Worm (Caenorhabditis elegans) whole organism, L3 larva: ENCODE data around the gene F32D8.14.

Experiments
- R02D3.7 ChIP-seq: fragments of 150-350 bp; optimal IDR thresholded peaks from 2 replicates; lab custom pipeline; 2014; ENCODE audit warnings: missing biosample characterization, missing genetic modification characterization
- ZK546.5 ChIP-seq: sonication (generic microtip); optimal IDR thresholded peaks from 2 replicates; lab custom pipeline; 2017; ENCODE audit warnings: missing biosample characterization, missing genetic modification characterization
- aly-2 ChIP-seq: fragments of 150-350 bp; optimal IDR thresholded peaks from 2 replicates; lab custom pipeline; 2014; ENCODE audit warnings: missing biosample characterization, missing genetic modification characterization
- ama-1 ChIP-seq: fragments of 150-350 bp; optimal IDR thresholded peaks from 2 replicates; lab custom pipeline; 2018
- ceh-9 ChIP-seq: sonication (generic microtip); optimal IDR thresholded peaks from 2 replicates; lab custom pipeline; 2018; ENCODE audit warnings: missing biosample characterization, missing genetic modification characterization
- daf-12 ChIP-seq: fragments of 150-350 bp; optimal IDR thresholded peaks from 2 replicates; lab custom pipeline; 2014; ENCODE audit warnings: missing biosample characterization, missing genetic modification reagents, missing genetic modification characterization
- egl-27 ChIP-seq: sonication (generic microtip); optimal IDR thresholded peaks from 4 replicates; lab custom pipeline; 2017; ENCODE audit warnings: missing biosample characterization, missing genetic modification reagents, missing genetic modification characterization
- elt-1 ChIP-seq: fragments of 150-350 bp; optimal IDR thresholded peaks from 2 replicates; lab custom pipeline; 2014; ENCODE audit warnings: missing biosample characterization, missing genetic modification characterization
- elt-3 ChIP-seq, 3 experiments: fragments of 150-350 bp in 1 of 3; sonication (generic microtip) in 2 of 3; optimal IDR thresholded peaks; 2 replicates in 2 of 3; 4 replicates in 1 of 3; lab custom pipeline; 2014 to 2017; ENCODE audit warnings: missing biosample characterization in 3 of 3, missing genetic modification characterization in 3 of 3
- eor-1 ChIP-seq, 2 experiments: fragments of 150-350 bp; optimal IDR thresholded peaks; 2 replicates each; lab custom pipeline; 2014 to 2018; ENCODE audit warnings: missing biosample characterization in 2 of 2, missing genetic modification characterization in 2 of 2
- fkh-10 ChIP-seq: sonication (generic microtip); optimal IDR thresholded peaks from 2 replicates; lab custom pipeline; 2017; ENCODE audit warnings: missing biosample characterization, missing genetic modification reagents, missing genetic modification characterization
- fkh-2 ChIP-seq: fragments of 150-350 bp; optimal IDR thresholded peaks from 2 replicates; lab custom pipeline; 2014; ENCODE audit warnings: missing biosample characterization, missing genetic modification reagents, missing genetic modification characterization
- jun-1 ChIP-seq: fragments of 150-350 bp; optimal IDR thresholded peaks from 2 replicates; lab custom pipeline; 2014; ENCODE audit warnings: missing biosample characterization, missing genetic modification reagents, missing genetic modification characterization
- lin-15B ChIP-seq: fragments of 150-350 bp; optimal IDR thresholded peaks from 2 replicates; lab custom pipeline; 2014; ENCODE audit warnings: missing biosample characterization, missing genetic modification characterization
- lin-39 ChIP-seq: fragments of 150-350 bp; optimal IDR thresholded peaks from 2 replicates; lab custom pipeline; 2018; ENCODE audit warnings: missing biosample characterization, missing genetic modification reagents, missing genetic modification characterization
- lsy-12 ChIP-seq: sonication (generic microtip); optimal IDR thresholded peaks from 2 replicates; lab custom pipeline; 2016; ENCODE audit warnings: mild to moderate bottlenecking, missing genetic modification characterization, missing compliant biosample characterization
- mdl-1 ChIP-seq: fragments of 150-350 bp; optimal IDR thresholded peaks from 2 replicates; lab custom pipeline; 2014; ENCODE audit warnings: missing biosample characterization, missing genetic modification characterization
- mml-1 ChIP-seq: fragments of 150-350 bp; sonication (generic microtip); optimal IDR thresholded peaks from 3 replicates; lab custom pipeline; 2014; ENCODE audit warnings: missing biosample characterization, missing genetic modification characterization
- nfya-1 ChIP-seq: sonication (generic microtip); optimal IDR thresholded peaks from 2 replicates; lab custom pipeline; 2017; ENCODE audit warnings: missing genetic modification characterization, mild to moderate bottlenecking, missing compliant biosample characterization, antibody characterized with exemption, moderate library complexity; ENCODE audit not compliant: insufficient read depth
- nhr-11 ChIP-seq: fragments of 150-350 bp; optimal IDR thresholded peaks from 2 replicates; lab custom pipeline; 2014; ENCODE audit warnings: missing biosample characterization, missing genetic modification characterization
- nhr-12 ChIP-seq: fragments of 150-350 bp; optimal IDR thresholded peaks from 2 replicates; lab custom pipeline; 2014; ENCODE audit warnings: missing biosample characterization, missing genetic modification characterization
- nhr-237 ChIP-seq: fragments of 150-350 bp; optimal IDR thresholded peaks from 2 replicates; lab custom pipeline; 2014; ENCODE audit warnings: missing biosample characterization, missing genetic modification characterization
- nhr-28 ChIP-seq: fragments of 150-350 bp; optimal IDR thresholded peaks from 2 replicates; lab custom pipeline; 2014; ENCODE audit warnings: missing biosample characterization, missing genetic modification characterization
- nhr-43 ChIP-seq: sonication (generic microtip); optimal IDR thresholded peaks from 2 replicates; lab custom pipeline; 2016; ENCODE audit warnings: mild to moderate bottlenecking, missing genetic modification characterization, missing compliant biosample characterization; ENCODE audit not compliant: poor library complexity, severe bottlenecking
- nhr-76 ChIP-seq: fragments of 150-350 bp; sonication (generic microtip); optimal IDR thresholded peaks from 5 replicates; lab custom pipeline; 2014; ENCODE audit warnings: missing biosample characterization, missing genetic modification characterization
- pha-4 ChIP-seq: fragments of 150-350 bp; optimal IDR thresholded peaks from 2 replicates; lab custom pipeline; 2014; ENCODE audit warnings: missing biosample characterization, missing genetic modification reagents, missing genetic modification characterization
- pqm-1 ChIP-seq: fragments of 150-350 bp; optimal IDR thresholded peaks from 2 replicates; lab custom pipeline; 2017; ENCODE audit warnings: missing biosample characterization, missing genetic modification characterization, inconsistent platforms
- sea-2 ChIP-seq: fragments of 150-350 bp; sonication (generic microtip); optimal IDR thresholded peaks from 4 replicates; lab custom pipeline; 2014; ENCODE audit warnings: missing biosample characterization, missing genetic modification reagents, missing genetic modification characterization
- skn-1 ChIP-seq: fragments of 150-350 bp; optimal IDR thresholded peaks from 2 replicates; lab custom pipeline; 2014; ENCODE audit warnings: missing biosample characterization, missing genetic modification characterization
- unc-39 ChIP-seq: sonication (generic microtip); optimal IDR thresholded peaks from 4 replicates; lab custom pipeline; 2017; ENCODE audit warnings: missing biosample characterization, missing genetic modification characterization
- unc-62 ChIP-seq: fragments of 150-350 bp; sonication (generic microtip); optimal IDR thresholded peaks from 4 replicates; lab custom pipeline; 2014; ENCODE audit warnings: missing biosample characterization, missing genetic modification reagents, missing genetic modification characterization
- ztf-11 ChIP-seq: fragments of 150-350 bp; optimal IDR thresholded peaks from 2 replicates; lab custom pipeline; 2014; ENCODE audit warnings: missing biosample characterization, missing genetic modification characterization
- ztf-4 ChIP-seq: fragments of 150-350 bp; optimal IDR thresholded peaks from 2 replicates; lab custom pipeline; 2014; ENCODE audit warnings: missing biosample characterization, missing genetic modification characterization

Gene F32D8.14

ce11 chrV:10921747-10922146 lies 27.2 kb upstream of the F32D8.14 start, which contains the start of gene nas-31:
nas-31 (minus strand) TSS chrV:10921847.
- no peak for TF ChIP-seq nhr-11 (tag; lab: Kevin White, UChicago)
- no peak for TF ChIP-seq daf-12
- TF ChIP-seq mdl-1 (tag; lab: Kevin White, UChicago), result no peak
- TF ChIP-seq lin-15B (tag; lab: Kevin White, UChicago), result no peak
- no peak for TF ChIP-seq aly-2 (tag; lab: Kevin White, UChicago)
- TF ChIP-seq mml-1 (tag; lab: Kevin White, UChicago), result no peak
- TF ChIP-seq nhr-76 (tag; lab: Kevin White, UChicago), result no peak
- no peak for TF ChIP-seq elt-3 (tag; optimal IDR thresholded peaks at IDR 0.05; lab: Kevin White, UChicago)
- no peak for TF ChIP-seq ztf-11
- TF ChIP-seq eor-1 (tag; optimal IDR thresholded peaks at IDR 0.05; lab: Kevin White, UChicago), result no peak
- no peak for TF ChIP-seq egl-27
- no peak for TF ChIP-seq sea-2 (GFP tag; lab: Kevin White, UChicago)
- TF ChIP-seq lsy-12 (tag; lab: Kevin White, UChicago), result no peak
- no peak for TF ChIP-seq unc-62 (GFP tag; lab: Kevin White, UChicago)
- no peak for TF ChIP-seq jun-1 (tag; lab: Kevin White, UChicago)
- TF ChIP-seq nhr-43 (tag; lab: Kevin White, UChicago), result no peak
- TF ChIP-seq ztf-4 (tag; lab: Kevin White, UChicago), result no peak
- no peak for TF ChIP-seq pha-4 (tag; lab: Kevin White, UChicago)
- TF ChIP-seq ZK546.5 (tag; lab: Kevin White, UChicago), result no peak
- TF ChIP-seq skn-1 (tag; lab: Kevin White, UChicago), result no peak

- TF ChIP-seq lin-39 (no peak), fkh-2 (no peak), elt-3 (tag; optimal IDR thresholded peaks at IDR 0.05; lab: Kevin White, UChicago) (no peak), skn-1 (tag; lab: Kevin White, UChicago) (no peak), ZK546.5 (tag; lab: Kevin White, UChicago) (no peak), R02D3.7 (tag; lab: Kevin White, UChicago) (no peak), ceh-9 (tag; lab: Kevin White, UChicago) (no peak), mml-1 (tag; lab: Kevin White, UChicago) (no peak), egl-27 (no peak), nhr-28 (tag; lab: Kevin White, UChicago) (no peak), pha-4 (tag; lab: Kevin White, UChicago) (no peak)
Observed at ce11 chrV:10918373-10918772, 23.8 kb upstream of the F32D8.14 start, which contains the start of gene F58B4.2. F58B4.2 (minus strand) TSS chrV:10918473.

- peak; percentile 15 for TF ChIP-seq nfya-1 (tag; lab: Kevin White, UChicago)
- TF ChIP-seq unc-39 (tag; lab: Kevin White, UChicago), result no peak
- peak; percentile 82 for TF ChIP-seq unc-62 (GFP tag; lab: Kevin White, UChicago)
- TF ChIP-seq elt-1 (tag; lab: Kevin White, UChicago), result peak; percentile 76
Observed at ce11 chrV:10915922-10916321, 21.3 kb upstream of the F32D8.14 start.

ce11 chrV:10909959-10910358 lies 15.4 kb upstream of the F32D8.14 start:
- TF ChIP-seq nhr-11 (tag; lab: Kevin White, UChicago) (no peak), fkh-10 (GFP tag; lab: Kevin White, UChicago) (no peak), nhr-237 (no peak), ztf-11 (no peak), ama-1 (lab: Kevin White, UChicago) (no peak), mml-1 (tag; lab: Kevin White, UChicago) (no peak), nhr-12 (tag; lab: Kevin White, UChicago) (no peak)

ce11 chrV:10909071-10909470 lies 14.5 kb upstream of the F32D8.14 start, which contains the start of gene zzz-1:
zzz-1 (minus strand) TSS chrV:10909171.
- TF ChIP-seq pqm-1 (tag; lab: Kevin White, UChicago), result no peak
- peak; percentile 86 for TF ChIP-seq elt-1 (tag; lab: Kevin White, UChicago)
- TF ChIP-seq, all 47 proteins: peak for 1
